Fruit fly (Drosophila melanogaster) whole organism, embryonic: ENCODE measurements around the gene Naa80.

Experiments used
- CG10462 ChIP-seq: fragments of 200-800 bp; sonication (Bioruptor generic); optimal IDR thresholded peaks from 2 replicates; lab custom pipeline; 2016; ENCODE audit warnings: missing biosample characterization, missing genetic modification characterization
- CG10543 ChIP-seq: fragments of 200-800 bp; sonication (Bioruptor generic); optimal IDR thresholded peaks from 3 replicates; lab custom pipeline; 2017; ENCODE audit warnings: missing biosample characterization, mild to moderate bottlenecking, missing genetic modification characterization, moderate library complexity
- CG10654 ChIP-seq: fragments of 200-800 bp; sonication (Bioruptor generic); optimal IDR thresholded peaks from 2 replicates; lab custom pipeline; 2016; ENCODE audit warnings: missing biosample characterization, missing genetic modification characterization
- CG10959 ChIP-seq: fragments of 200-800 bp; sonication (Bioruptor generic); IDR thresholded peaks from 2 replicates; pipeline ENCODE4 v1.3.6; 2022; ENCODE audit warnings: missing biosample characterization, missing genetic modification characterization
- CG12104 ChIP-seq: fragments of 200-800 bp; sonication (Bioruptor generic); optimal IDR thresholded peaks from 3 replicates; lab custom pipeline; 2016; ENCODE audit warnings: missing biosample characterization, missing genetic modification characterization
- CG12769 ChIP-seq: fragments of 200-800 bp; sonication (Bioruptor generic); optimal IDR thresholded peaks from 2 replicates; lab custom pipeline; 2019; ENCODE audit warnings: missing biosample characterization, mild to moderate bottlenecking, missing genetic modification characterization, moderate library complexity
- CG14965 ChIP-seq: fragments of 200-800 bp; sonication (Bioruptor generic); optimal IDR thresholded peaks from 2 replicates; lab custom pipeline; 2016; ENCODE audit warnings: missing biosample characterization, missing genetic modification characterization, borderline replicate concordance
- CG1792 ChIP-seq: fragments of 200-800 bp; sonication (Bioruptor generic); optimal IDR thresholded peaks from 2 replicates; lab custom pipeline; 2016; ENCODE audit warnings: missing biosample characterization, missing genetic modification characterization
- CG18011 ChIP-seq: fragments of 200-800 bp; sonication (Bioruptor generic); optimal IDR thresholded peaks from 2 replicates; lab custom pipeline; 2017; ENCODE audit warnings: missing biosample characterization, missing genetic modification characterization, mild to moderate bottlenecking, moderate library complexity, missing genotype
- CG30403 ChIP-seq: fragments of 200-800 bp; sonication (Bioruptor generic); optimal IDR thresholded peaks from 3 replicates; lab custom pipeline; 2016; ENCODE audit warnings: missing biosample characterization, missing genetic modification characterization
- CG43689 ChIP-seq: fragments of 200-800 bp; sonication (Bioruptor generic); IDR thresholded peaks from 2 replicates; pipeline ENCODE4 v1.3.6; 2022; ENCODE audit warnings: missing biosample characterization, missing genetic modification characterization
- CG6254 ChIP-seq: fragments of 200-800 bp; sonication (Bioruptor generic); optimal IDR thresholded peaks from 3 replicates; lab custom pipeline; 2017; ENCODE audit warnings: mild to moderate bottlenecking, missing biosample characterization, missing genetic modification reagents, missing genetic modification characterization
- CG7745 ChIP-seq: fragments of 200-800 bp; sonication (Bioruptor generic); optimal IDR thresholded peaks from 2 replicates; lab custom pipeline; 2018; ENCODE audit warnings: missing biosample characterization, mild to moderate bottlenecking, missing genetic modification characterization, moderate library complexity
- CG8089 ChIP-seq: fragments of 200-800 bp; sonication (Bioruptor generic); optimal IDR thresholded peaks from 3 replicates; lab custom pipeline; 2016; ENCODE audit warnings: missing biosample characterization, missing genetic modification characterization
- CG8765 ChIP-seq: fragments of 200-800 bp; sonication (Bioruptor generic); IDR thresholded peaks from 2 replicates; pipeline ENCODE4 v1.3.6; 2022; ENCODE audit warnings: missing biosample characterization, missing genetic modification characterization
- CG8944 ChIP-seq: fragments of 200-800 bp; sonication (Bioruptor generic); optimal IDR thresholded peaks from 3 replicates; lab custom pipeline; 2016; ENCODE audit warnings: missing biosample characterization, missing genetic modification characterization
- CG9215 ChIP-seq: fragments of 200-800 bp; sonication (Bioruptor generic); IDR thresholded peaks from 2 replicates; pipeline ENCODE4 v1.3.6; 2022; ENCODE audit warnings: missing biosample characterization, missing genetic modification characterization
- Fer2 ChIP-seq: fragments of 200-800 bp; sonication (Bioruptor generic); optimal IDR thresholded peaks from 2 replicates; lab custom pipeline; 2018; ENCODE audit warnings: missing biosample characterization, mild to moderate bottlenecking, missing genetic modification characterization, moderate library complexity
- HLHmδ ChIP-seq: fragments of 200-800 bp; sonication (Bioruptor generic); optimal IDR thresholded peaks from 2 replicates; lab custom pipeline; 2018; ENCODE audit warnings: missing biosample characterization, mild to moderate bottlenecking, missing genetic modification characterization, moderate library complexity
- Hand ChIP-seq: fragments of 200-800 bp; sonication (Bioruptor generic); optimal IDR thresholded peaks from 2 replicates; lab custom pipeline; 2017; ENCODE audit warnings: mild to moderate bottlenecking, missing biosample characterization, missing genetic modification reagents, missing genetic modification characterization
- Myb ChIP-seq: fragments of 200-800 bp; sonication (Bioruptor generic); optimal IDR thresholded peaks from 2 replicates; lab custom pipeline; 2016; ENCODE audit warnings: missing biosample characterization, missing genetic modification characterization
- NFAT ChIP-seq: fragments of 200-800 bp; sonication (Bioruptor generic); IDR thresholded peaks from 2 replicates; pipeline ENCODE4 v1.3.6; 2022; ENCODE audit warnings: missing biosample characterization, missing genetic modification characterization
- Ptx1 ChIP-seq: fragments of 200-800 bp; sonication (Bioruptor generic); IDR thresholded peaks from 2 replicates; pipeline ENCODE4 v1.3.6; 2022; ENCODE audit warnings: missing biosample characterization, missing genetic modification characterization
- Rx ChIP-seq: fragments of 200-800 bp; sonication (Bioruptor generic); IDR thresholded peaks from 2 replicates; pipeline ENCODE4 v1.3.6; 2022; ENCODE audit warnings: missing biosample characterization, missing genetic modification characterization
- Tbp ChIP-seq: fragments of >200 bp; optimal IDR thresholded peaks from 2 replicates; lab custom pipeline; 2018; ENCODE audit warnings: missing biosample characterization, missing genetic modification characterization
- ase ChIP-seq: fragments of 200-800 bp; sonication (Bioruptor generic); IDR thresholded peaks from 3 replicates; pipeline ENCODE4 v1.3.6; 2022; ENCODE audit warnings: missing biosample characterization, missing genetic modification characterization
- bsh ChIP-seq, 2 experiments: fragments of 200-800 bp; sonication (Bioruptor generic); optimal IDR thresholded peaks; 2 replicates each; lab custom pipeline; 2017 to 2018; ENCODE audit warnings: mild to moderate bottlenecking in 2 of 2, missing biosample characterization in 2 of 2, missing genetic modification characterization in 2 of 2, moderate library complexity in 1 of 2
- btn ChIP-seq: fragments of 200-800 bp; sonication (Bioruptor generic); optimal IDR thresholded peaks from 2 replicates; lab custom pipeline; 2016; ENCODE audit warnings: missing biosample characterization, missing genetic modification characterization
- chinmo ChIP-seq: fragments of 200-800 bp; sonication (Bioruptor generic); IDR thresholded peaks from 4 replicates; pipeline ENCODE4 v1.3.6; 2022; ENCODE audit warnings: missing biosample characterization, missing genetic modification characterization; ENCODE audit not compliant: partially characterized antibody
- chn ChIP-seq: fragments of 200-800 bp; sonication (Bioruptor generic); optimal IDR thresholded peaks from 2 replicates; lab custom pipeline; 2016; ENCODE audit warnings: missing biosample characterization, missing genetic modification characterization
- ci ChIP-seq: fragments of 200-800 bp; sonication (Bioruptor generic); IDR thresholded peaks from 3 replicates; pipeline ENCODE4 v1.3.6; 2022; ENCODE audit warnings: missing biosample characterization, missing genetic modification characterization
- croc ChIP-seq: fragments of 200-800 bp; sonication (Bioruptor generic); conservative IDR thresholded peaks from 3 replicates; pipeline ENCODE4 v1.3.6; 2022; ENCODE audit warnings: missing biosample characterization, missing genetic modification characterization
- cwo ChIP-seq: fragments of 200-800 bp; sonication (Bioruptor generic); optimal IDR thresholded peaks from 3 replicates; lab custom pipeline; 2017; ENCODE audit warnings: missing biosample characterization, missing genetic modification characterization, mild to moderate bottlenecking, moderate library complexity, missing genetic modification reagents
- fd3F ChIP-seq: fragments of 200-800 bp; sonication (Bioruptor generic); optimal IDR thresholded peaks from 2 replicates; lab custom pipeline; 2018; ENCODE audit warnings: missing biosample characterization, mild to moderate bottlenecking, missing genetic modification characterization, moderate library complexity
- grau ChIP-seq: fragments of 200-800 bp; optimal IDR thresholded peaks from 3 replicates; lab custom pipeline; 2019; ENCODE audit warnings: missing biosample characterization, mild to moderate bottlenecking, missing genetic modification characterization, moderate library complexity
- insv ChIP-seq, 2 experiments: fragments of 200-800 bp; sonication (Bioruptor generic); optimal IDR thresholded peaks; 3 replicates each; lab custom pipeline; 2016 to 2018; ENCODE audit warnings: missing biosample characterization in 2 of 2, missing genetic modification characterization in 2 of 2
- klu ChIP-seq: fragments of 200-800 bp; sonication (Bioruptor generic); IDR thresholded peaks from 2 replicates; pipeline ENCODE4 v1.3.6; 2022; ENCODE audit warnings: missing biosample characterization, missing genetic modification characterization
- mirr ChIP-seq: fragments of 200-800 bp; sonication (Bioruptor generic); optimal IDR thresholded peaks from 3 replicates; lab custom pipeline; 2018; ENCODE audit warnings: missing biosample characterization, mild to moderate bottlenecking, missing genetic modification characterization
- otp ChIP-seq: fragments of 200-800 bp; sonication (Bioruptor generic); IDR thresholded peaks from 3 replicates; pipeline ENCODE4, ENCODE4 v1.3.6; 2022; ENCODE audit warnings: missing biosample characterization, missing genetic modification characterization
- p53 ChIP-seq: fragments of 200-800 bp; sonication (Bioruptor generic); optimal IDR thresholded peaks from 2 replicates; lab custom pipeline; 2016; ENCODE audit warnings: missing biosample characterization, missing genetic modification characterization
- pb ChIP-seq: fragments of 200-800 bp; sonication (Bioruptor generic); optimal IDR thresholded peaks from 3 replicates; lab custom pipeline; 2016; ENCODE audit warnings: missing biosample characterization, missing genetic modification characterization
- prd ChIP-seq, 3 experiments: fragments of >200 bp in 2 of 3; fragments of 200-800 bp in 1 of 3; sonication (Bioruptor generic) in 1 of 3; optimal IDR thresholded peaks in 2 of 3; IDR thresholded peaks in 1 of 3; 2 replicates in 2 of 3; 3 replicates in 1 of 3; pipeline versions ENCODE4 v1.3.6 to Lab custom; 2017 to 2022; ENCODE audit warnings: missing biosample characterization in 1 of 3, missing genetic modification characterization in 1 of 3
- pzg ChIP-seq: fragments of 200-800 bp; sonication (Bioruptor generic); optimal IDR thresholded peaks from 3 replicates; lab custom pipeline; 2018; ENCODE audit warnings: missing biosample characterization, mild to moderate bottlenecking, missing genetic modification characterization, moderate library complexity
- ro ChIP-seq: fragments of 200-800 bp; sonication (Bioruptor generic); IDR thresholded peaks from 2 replicates; pipeline ENCODE4 v1.3.6; 2022; ENCODE audit warnings: missing biosample characterization, missing genetic modification characterization
- sqz ChIP-seq: fragments of 200-800 bp; sonication (Bioruptor generic); optimal IDR thresholded peaks from 3 replicates; lab custom pipeline; 2018; ENCODE audit warnings: missing biosample characterization, mild to moderate bottlenecking, missing genetic modification characterization
- vnd ChIP-seq: fragments of 200-800 bp; sonication (Bioruptor generic); IDR thresholded peaks from 3 replicates; pipeline ENCODE4 v1.3.6; 2022; ENCODE audit warnings: missing biosample characterization, missing genetic modification characterization; ENCODE audit not compliant: partially characterized antibody
- zf30C ChIP-seq: fragments of 200-800 bp; sonication (Bioruptor generic); optimal IDR thresholded peaks from 3 replicates; lab custom pipeline; 2018; ENCODE audit warnings: missing biosample characterization, mild to moderate bottlenecking, missing genetic modification characterization

Naa80 gene

DNA sequence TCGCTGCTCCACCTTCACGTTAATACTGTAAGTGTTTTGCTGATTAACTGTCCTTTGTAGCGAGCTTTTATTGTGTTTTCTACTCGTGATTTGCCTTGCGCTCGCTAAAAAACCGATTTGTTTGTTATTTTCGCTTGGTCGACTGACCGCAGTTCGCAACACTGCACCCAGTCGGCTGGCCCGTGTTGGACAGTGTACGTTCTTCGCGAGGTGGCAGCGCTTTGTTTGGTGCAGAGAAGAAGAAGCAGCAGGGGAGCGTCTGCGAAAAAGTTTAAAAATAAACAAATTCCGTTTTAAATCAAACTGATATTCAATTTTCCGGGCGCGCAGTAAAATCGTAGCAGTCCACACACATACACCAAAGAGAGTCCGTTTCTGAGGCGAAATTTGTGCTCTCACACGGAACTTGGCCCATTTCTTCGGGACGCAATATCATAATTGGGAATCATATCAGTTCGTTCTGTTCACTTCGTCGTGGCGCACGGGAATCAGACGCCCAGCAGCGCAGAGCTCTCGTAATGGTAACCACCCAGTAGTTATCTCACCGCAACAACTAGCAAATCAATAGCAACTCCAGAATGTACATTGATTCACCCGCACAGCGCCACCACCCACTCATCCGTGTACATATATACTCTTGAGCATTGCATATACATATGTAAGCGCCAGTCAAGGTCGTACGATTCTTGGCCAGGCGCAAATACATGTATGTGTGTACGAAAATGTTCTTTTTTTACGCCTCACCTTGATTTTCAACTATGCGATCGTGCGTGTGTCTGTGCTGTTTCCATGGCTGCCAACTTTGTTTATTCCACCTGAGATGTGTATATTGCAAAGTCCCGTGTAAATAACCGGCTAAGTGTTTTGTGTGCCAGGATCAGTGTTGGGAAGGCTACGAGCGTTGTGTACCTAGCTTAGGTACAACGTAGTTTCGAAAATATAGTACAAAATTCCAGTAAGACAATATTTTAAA lies at the start of gene Naa80 (continued):
- peak; percentile 17 for TF ChIP-seq fd3F
- peak; percentile 77 for TF ChIP-seq CG8944
- TF ChIP-seq cwo (GFP tag; lab: Kevin White, UChicago), result peak; percentile 25
- no peak for TF ChIP-seq btn (GFP tag; lab: Kevin White, UChicago)
- TF ChIP-seq CG9215 (GFP tag; lab: Robert Waterston, UW), result peak; percentile 30; the same call in 1 of the 2 replicates
- TF ChIP-seq CG8089 (GFP tag; lab: Kevin White, UChicago), result peak; percentile 16
- TF ChIP-seq CG18011, result peak; percentile 65
- TF ChIP-seq CG10654 (GFP tag; lab: Kevin White, UChicago), result peak; percentile 51
- no peak for TF ChIP-seq CG10959 (GFP tag; lab: Robert Waterston, UW)
- TF ChIP-seq croc (GFP tag; lab: Robert Waterston, UW), result no peak
- TF ChIP-seq chinmo (GFP tag; lab: Robert Waterston, UW), result 0 out of 4 replicates have a peak, but pooled peaks have one; percentile 22
- TF ChIP-seq chn (GFP tag; lab: Kevin White, UChicago), result peak; percentile 80
- TF ChIP-seq Myb (GFP tag; lab: Kevin White, UChicago), result peak; percentile 96
- TF ChIP-seq CG8765 (GFP tag; lab: Robert Waterston, UW), result peak; percentile 38; the same call in 1 of the 2 replicates
- peak; percentile 13 for TF ChIP-seq CG14965 (GFP tag; lab: Kevin White, UChicago)
- peak; percentile 70 for TF ChIP-seq Rx (GFP tag; lab: Robert Waterston, UW)
- peak; percentile 94 for TF ChIP-seq pzg
- no peak for TF ChIP-seq klu
- TF ChIP-seq CG12104 (GFP tag; lab: Kevin White, UChicago), result peak; percentile 36
- peak; percentile 88 for TF ChIP-seq CG12769 (tag; lab: Kevin White, UChicago)
- peak; percentile 9 for TF ChIP-seq Tbp (GFP tag; lab: Kevin White, UChicago)
- no peak for TF ChIP-seq CG43689 (GFP tag; lab: Robert Waterston, UW)
- peak; percentile 56 for TF ChIP-seq Ptx1 (GFP tag; lab: Robert Waterston, UW)
- peak; percentile 72 for TF ChIP-seq CG10543 (GFP tag; lab: Kevin White, UChicago)
- no peak for TF ChIP-seq vnd
- TF ChIP-seq ase (GFP tag; lab: Robert Waterston, UW), result 0 out of 3 replicates have a peak, but pooled peaks have one; percentile 34
- TF ChIP-seq otp (GFP tag; lab: Robert Waterston, UW), result 0 out of 3 replicates have a peak, but pooled peaks have one; percentile 6
- TF ChIP-seq NFAT (GFP tag; lab: Robert Waterston, UW), result peak; percentile 87
- no peak for TF ChIP-seq CG7745 (tag; lab: Kevin White, UChicago)
- TF ChIP-seq pb (GFP tag; lab: Kevin White, UChicago), result peak; percentile 48
- TF ChIP-seq zf30C, result no peak
- peak; percentile 53 for TF ChIP-seq grau
- no peak for TF ChIP-seq CG6254 (GFP tag; lab: Kevin White, UChicago)
- TF ChIP-seq CG1792 (GFP tag; lab: Kevin White, UChicago), result peak; percentile 25
- TF ChIP-seq ci (GFP tag; lab: Robert Waterston, UW), result peak; percentile 85
- peak; percentile 67 for TF ChIP-seq p53 (GFP tag; lab: Kevin White, UChicago)
- no peak for TF ChIP-seq sqz (GFP tag; lab: Kevin White, UChicago)
- peak; percentile 58 for TF ChIP-seq CG30403 (GFP tag; lab: Kevin White, UChicago)
- TF ChIP-seq Fer2 (tag; lab: Kevin White, UChicago), result peak; percentile 8
- no peak for TF ChIP-seq Hand (GFP tag; lab: Kevin White, UChicago)
- TF ChIP-seq HLHmδ, result peak; percentile 63
- TF ChIP-seq prd (optimal IDR thresholded peaks at IDR 0.05; lab: Kevin White, UChicago), result no peak
- peak; percentile 61; the same call in 2 of the 3 replicates for TF ChIP-seq prd (GFP tag; IDR thresholded peaks at IDR 0.05; lab: Robert Waterston, UW)
- TF ChIP-seq insv (GFP tag; optimal IDR thresholded peaks at IDR 0.05; lab: Kevin White, UChicago), result peak in 1 of 2 experiments; percentile 41
- no peak for TF ChIP-seq ro (GFP tag; lab: Robert Waterston, UW)
- peak in 1 of 2 experiments; percentile 35 for TF ChIP-seq bsh (GFP tag; optimal IDR thresholded peaks at IDR 0.05; lab: Kevin White, UChicago)
- no peak for TF ChIP-seq CG10462 (GFP tag; lab: Kevin White, UChicago)
- TF ChIP-seq mirr (GFP tag; lab: Kevin White, UChicago), result peak; percentile 28
